Worm (Caenorhabditis elegans) whole organism, early embryonic: ENCODE results near the gene nos-2.

Source experiments
- ama-1 ChIP-seq: fragments of 150-350 bp; optimal IDR thresholded peaks from 2 replicates; lab custom pipeline; 2014
- ets-7 ChIP-seq: sonication (generic microtip); optimal IDR thresholded peaks from 2 replicates; lab custom pipeline; 2016; ENCODE audit warnings: missing genotype, missing genetic modification characterization, missing compliant biosample characterization
- flt-1 ChIP-seq: fragments of 200-800 bp; sonication (Bioruptor generic); IDR thresholded peaks from 2 replicates; pipeline ENCODE4 v1.3.6; 2022; ENCODE audit warnings: missing genetic modification characterization, missing compliant biosample characterization
- hmbx-1 ChIP-seq: sonication (generic microtip); optimal IDR thresholded peaks from 2 replicates; lab custom pipeline; 2016; ENCODE audit warnings: mild to moderate bottlenecking, missing genetic modification characterization, missing compliant biosample characterization
- tbx-37 ChIP-seq: fragments of 200-800 bp; sonication (Bioruptor generic); conservative IDR thresholded peaks from 2 replicates; pipeline ENCODE4 v1.3.6; 2022; ENCODE audit warnings: missing genetic modification reagents, missing genetic modification characterization, missing compliant biosample characterization
- tra-4 ChIP-seq: sonication (generic microtip); optimal IDR thresholded peaks from 2 replicates; lab custom pipeline; 2017; ENCODE audit warnings: missing genetic modification characterization, missing compliant biosample characterization

DNA sequence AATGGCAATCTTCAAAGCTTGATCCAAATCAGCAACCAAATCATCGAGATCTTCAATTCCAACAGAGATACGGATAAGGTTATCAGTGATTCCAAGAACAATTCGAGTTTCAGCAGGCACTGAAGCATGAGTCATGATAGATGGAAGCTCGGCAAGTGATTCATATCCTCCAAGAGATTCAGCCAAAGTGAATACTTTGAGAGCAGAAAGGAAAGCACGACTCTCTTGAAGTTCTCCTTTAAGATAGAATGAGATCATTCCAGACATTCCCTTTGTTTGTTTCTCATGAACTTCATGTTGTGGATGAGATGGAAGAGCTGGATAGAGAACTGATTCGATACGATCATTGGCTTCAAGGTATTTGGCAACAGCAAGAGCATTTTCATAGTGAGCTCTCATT lies 9.1 kb upstream of the nos-2 start:
- no peak for TF ChIP-seq flt-1 (GFP tag; lab: Robert Waterston, UW)
- no peak for TF ChIP-seq ama-1 (lab: Kevin White, UChicago)
- TF ChIP-seq ets-7 (tag; lab: Kevin White, UChicago) = no peak
- TF ChIP-seq tra-4 = no peak
- no peak for TF ChIP-seq tbx-37 (GFP tag; lab: Robert Waterston, UW)
- no peak for TF ChIP-seq hmbx-1 (tag; lab: Kevin White, UChicago)
